Fruit fly (Drosophila melanogaster) whole organism, adult: Measurements from ENCODE around the gene Bro.

Source experiments
- Crg-1 ChIP-seq: fragments of 200-800 bp; sonication (Bioruptor generic); optimal IDR thresholded peaks from 2 replicates; lab custom pipeline; 2016; ENCODE audit warnings: missing biosample characterization, missing genetic modification characterization
- Mnt ChIP-seq: fragments of 200-800 bp; sonication (Bioruptor generic); optimal IDR thresholded peaks from 2 replicates; lab custom pipeline; 2016; ENCODE audit warnings: missing biosample characterization, mild to moderate bottlenecking, missing genetic modification characterization
- ovo ChIP-seq: fragments of 200-800 bp; sonication (Bioruptor generic); optimal IDR thresholded peaks from 2 replicates; lab custom pipeline; 2016; ENCODE audit warnings: missing biosample characterization, missing genetic modification characterization

- TF ChIP-seq Crg-1 (no peak), ovo (GFP tag; lab: Kevin White, UChicago) (no peak), Mnt (no peak)
Measured at dm6 chr3L:1626924-1627323, 20.7 kb upstream of the Bro start.
